Fruit fly (Drosophila melanogaster) whole organism, embryonic: ENCODE measurements around the gene ThrRS.
A peak's percentile ranks its signal among the peaks of the same experiment; 100 is the strongest.

ENCODE experiments used
- CG10147 ChIP-seq: fragments of 200-800 bp; sonication (Bioruptor generic); optimal IDR thresholded peaks from 2 replicates; lab custom pipeline; 2019; ENCODE audit warnings: missing biosample characterization, mild to moderate bottlenecking, missing genetic modification characterization, moderate library complexity
- CG10543 ChIP-seq: fragments of 200-800 bp; sonication (Bioruptor generic); optimal IDR thresholded peaks from 3 replicates; lab custom pipeline; 2017; ENCODE audit warnings: missing biosample characterization, mild to moderate bottlenecking, missing genetic modification characterization, moderate library complexity
- CG11560 ChIP-seq: fragments of 200-800 bp; sonication (Bioruptor generic); IDR thresholded peaks from 3 replicates; pipeline ENCODE4 v1.3.6; 2022; ENCODE audit warnings: missing biosample characterization, missing genetic modification characterization
- CG13624 ChIP-seq: fragments of 200-800 bp; sonication (Bioruptor generic); optimal IDR thresholded peaks from 2 replicates; lab custom pipeline; 2016; ENCODE audit warnings: missing biosample characterization, missing genetic modification characterization
- CG14710 ChIP-seq: fragments of 200-800 bp; sonication (Bioruptor generic); optimal IDR thresholded peaks from 3 replicates; lab custom pipeline; 2019; ENCODE audit warnings: missing biosample characterization, mild to moderate bottlenecking, missing genetic modification characterization, moderate library complexity
- CG15073 ChIP-seq: fragments of 200-800 bp; sonication (Bioruptor generic); optimal IDR thresholded peaks from 2 replicates; lab custom pipeline; 2016; ENCODE audit warnings: missing biosample characterization, missing genetic modification characterization
- CG18599 ChIP-seq: fragments of 200-800 bp; sonication (Bioruptor generic); optimal IDR thresholded peaks from 3 replicates; lab custom pipeline; 2017; ENCODE audit warnings: missing biosample characterization, missing genetic modification characterization, mild to moderate bottlenecking, moderate library complexity, missing genetic modification reagents
- CG2116 ChIP-seq: fragments of 200-800 bp; sonication (Bioruptor generic); optimal IDR thresholded peaks from 3 replicates; lab custom pipeline; 2018; ENCODE audit warnings: missing biosample characterization, mild to moderate bottlenecking, missing genetic modification characterization
- CG2875 ChIP-seq: fragments of 200-800 bp; sonication (Bioruptor generic); optimal IDR thresholded peaks from 2 replicates; lab custom pipeline; 2017; ENCODE audit warnings: missing biosample characterization, mild to moderate bottlenecking, missing genetic modification characterization, missing genetic modification reagents
- CG31441 ChIP-seq: fragments of 200-800 bp; sonication (Bioruptor generic); IDR thresholded peaks from 2 replicates; pipeline ENCODE4 v1.3.6; 2022; ENCODE audit warnings: missing biosample characterization, missing genetic modification characterization
- CG5953 ChIP-seq: fragments of 200-800 bp; sonication (Bioruptor generic); IDR thresholded peaks from 2 replicates; pipeline ENCODE4 v1.3.6; 2022; ENCODE audit warnings: missing biosample characterization, missing genetic modification characterization
- CG8478 ChIP-seq: fragments of >200 bp; optimal IDR thresholded peaks from 2 replicates; lab custom pipeline; 2018
- D ChIP-seq, 2 experiments: fragments of 200-800 bp in 1 of 2; fragments of >200 bp in 1 of 2; sonication (Bioruptor generic) in 1 of 2; optimal IDR thresholded peaks; 2 replicates in 1 of 2; 3 replicates in 1 of 2; lab custom pipeline; 2017; ENCODE audit warnings: mild to moderate bottlenecking in 1 of 2, missing biosample characterization in 1 of 2, missing genetic modification characterization in 1 of 2, missing genetic modification reagents in 1 of 2
- HmgD ChIP-seq: fragments of 200-800 bp; sonication (Bioruptor generic); optimal IDR thresholded peaks from 3 replicates; lab custom pipeline; 2016; ENCODE audit warnings: missing biosample characterization, missing genetic modification characterization
- HmgZ ChIP-seq: fragments of 200-800 bp; sonication (Bioruptor generic); optimal IDR thresholded peaks from 2 replicates; lab custom pipeline; 2018; ENCODE audit warnings: missing biosample characterization, mild to moderate bottlenecking, missing genetic modification characterization
- Hr39 ChIP-seq: fragments of >200 bp; optimal IDR thresholded peaks from 2 replicates; lab custom pipeline; 2017
- Kr ChIP-seq: fragments of 200-800 bp; sonication (Bioruptor generic); optimal IDR thresholded peaks from 2 replicates; lab custom pipeline; 2017; ENCODE audit warnings: missing biosample characterization, mild to moderate bottlenecking, missing genetic modification characterization
- Lpt ChIP-seq: fragments of >200 bp; optimal IDR thresholded peaks from 2 replicates; lab custom pipeline; 2018; ENCODE audit warnings: missing biosample characterization, missing genetic modification characterization
- Mad ChIP-seq: fragments of 200-800 bp; sonication (Bioruptor generic); optimal IDR thresholded peaks from 2 replicates; lab custom pipeline; 2016; ENCODE audit warnings: missing biosample characterization, missing genetic modification characterization
- Mes4 ChIP-seq: fragments of 200-800 bp; sonication (Bioruptor generic); optimal IDR thresholded peaks from 2 replicates; lab custom pipeline; 2016; ENCODE audit warnings: missing biosample characterization, missing genetic modification characterization
- Nf-YC ChIP-seq: fragments of 200-800 bp; optimal IDR thresholded peaks from 3 replicates; lab custom pipeline; 2019; ENCODE audit warnings: missing biosample characterization, mild to moderate bottlenecking, missing genetic modification characterization, moderate library complexity
- Pdp1 ChIP-seq, 2 experiments: fragments of 200-800 bp; sonication (Bioruptor generic); optimal IDR thresholded peaks; 3 replicates each; lab custom pipeline; 2016; ENCODE audit warnings: missing biosample characterization in 2 of 2, missing genetic modification characterization in 2 of 2, mild to moderate bottlenecking in 1 of 2, moderate library complexity in 1 of 2
- Poxn ChIP-seq: fragments of 200-800 bp; sonication (Bioruptor generic); IDR thresholded peaks from 2 replicates; pipeline ENCODE4 v1.3.6; 2022; ENCODE audit warnings: missing biosample characterization, missing genetic modification characterization
- Sox100B ChIP-seq: fragments of 200-800 bp; sonication (Bioruptor generic); optimal IDR thresholded peaks from 3 replicates; lab custom pipeline; 2018; ENCODE audit warnings: missing biosample characterization, mild to moderate bottlenecking, missing genetic modification characterization
- Sox102F ChIP-seq: fragments of 200-800 bp; sonication (Bioruptor generic); optimal IDR thresholded peaks from 2 replicates; lab custom pipeline; 2018; ENCODE audit warnings: missing biosample characterization, mild to moderate bottlenecking, missing genetic modification characterization, moderate library complexity
- Taf1 ChIP-seq: fragments of 200-800 bp; sonication (Bioruptor generic); IDR thresholded peaks from 2 replicates; pipeline ENCODE4 v1.3.6; 2022; ENCODE audit warnings: missing biosample characterization, missing genetic modification characterization
- Trl ChIP-seq, 3 experiments: fragments of >200 bp in 2 of 3; fragments of 200-800 bp in 1 of 3; sonication (Bioruptor generic) in 1 of 3; optimal IDR thresholded peaks; 2 replicates in 1 of 3; 3 replicates in 2 of 3; lab custom pipeline; 2016 to 2017; ENCODE audit warnings: missing biosample characterization in 1 of 3, missing genetic modification characterization in 1 of 3
- ap ChIP-seq: fragments of 200-800 bp; sonication (Bioruptor generic); IDR thresholded peaks from 2 replicates; pipeline ENCODE4 v1.3.6; 2022; ENCODE audit warnings: missing biosample characterization, missing genetic modification characterization
- bbx ChIP-seq: fragments of 200-800 bp; sonication (Bioruptor generic); IDR thresholded peaks from 2 replicates; pipeline ENCODE4 v1.3.6; 2022; ENCODE audit warnings: missing biosample characterization, missing genetic modification characterization; ENCODE audit not compliant: partially characterized antibody
- croc ChIP-seq: fragments of 200-800 bp; sonication (Bioruptor generic); conservative IDR thresholded peaks from 3 replicates; pipeline ENCODE4 v1.3.6; 2022; ENCODE audit warnings: missing biosample characterization, missing genetic modification characterization
- dmrt99B ChIP-seq: fragments of 200-800 bp; sonication (Bioruptor generic); optimal IDR thresholded peaks from 2 replicates; lab custom pipeline; 2018; ENCODE audit warnings: missing biosample characterization, mild to moderate bottlenecking, missing genetic modification characterization, moderate library complexity
- ems ChIP-seq: fragments of 200-800 bp; sonication (Bioruptor generic); optimal IDR thresholded peaks from 3 replicates; lab custom pipeline; 2016; ENCODE audit warnings: missing biosample characterization, missing genetic modification characterization
- ftz-f1 ChIP-seq: fragments of 200-800 bp; sonication (Bioruptor generic); optimal IDR thresholded peaks from 2 replicates; lab custom pipeline; 2016; ENCODE audit warnings: missing biosample characterization, missing genetic modification characterization
- gfzf ChIP-seq: fragments of 200-800 bp; sonication (Bioruptor generic); optimal IDR thresholded peaks from 2 replicates; lab custom pipeline; 2016; ENCODE audit warnings: missing biosample characterization, mild to moderate bottlenecking, missing genetic modification characterization, moderate library complexity
- hkb ChIP-seq, 2 experiments: fragments of 200-800 bp in 1 of 2; fragments of >200 bp in 1 of 2; sonication (Bioruptor generic) in 1 of 2; IDR thresholded peaks in 1 of 2; optimal IDR thresholded peaks in 1 of 2; 2 replicates each; pipeline versions ENCODE4 v1.3.6 to Lab custom; 2017 to 2022; ENCODE audit warnings: missing biosample characterization in 1 of 2, missing genetic modification characterization in 1 of 2
- inv ChIP-seq: fragments of 200-800 bp; sonication (Bioruptor generic); IDR thresholded peaks from 2 replicates; pipeline ENCODE4 v1.3.6; 2022; ENCODE audit warnings: missing biosample characterization, missing genetic modification characterization; ENCODE audit not compliant: partially characterized antibody
- jing ChIP-seq: fragments of 200-800 bp; sonication (Bioruptor generic); optimal IDR thresholded peaks from 2 replicates; lab custom pipeline; 2018; ENCODE audit warnings: missing biosample characterization, mild to moderate bottlenecking, missing genetic modification characterization
- lbe ChIP-seq: fragments of 200-800 bp; sonication (Bioruptor generic); optimal IDR thresholded peaks from 2 replicates; lab custom pipeline; 2016; ENCODE audit warnings: missing biosample characterization, mild to moderate bottlenecking, missing genetic modification characterization
- org-1 ChIP-seq: fragments of 200-800 bp; sonication (Bioruptor generic); optimal IDR thresholded peaks from 2 replicates; lab custom pipeline; 2017; ENCODE audit warnings: missing biosample characterization, missing genetic modification characterization
- pum ChIP-seq: fragments of 200-800 bp; sonication (Bioruptor generic); optimal IDR thresholded peaks from 2 replicates; lab custom pipeline; 2016; ENCODE audit warnings: missing biosample characterization, missing genetic modification characterization
- repo ChIP-seq: fragments of 200-800 bp; sonication (Bioruptor generic); optimal IDR thresholded peaks from 2 replicates; lab custom pipeline; 2016; ENCODE audit warnings: missing biosample characterization, missing genetic modification characterization
- slbo ChIP-seq: fragments of 200-800 bp; sonication (Bioruptor generic); IDR thresholded peaks from 2 replicates; pipeline ENCODE4 v1.3.6; 2022; ENCODE audit warnings: missing biosample characterization, missing genetic modification characterization
- wor ChIP-seq: fragments of 200-800 bp; sonication (Bioruptor generic); IDR thresholded peaks from 2 replicates; pipeline ENCODE4 v1.3.6; 2022; ENCODE audit warnings: missing biosample characterization, missing genetic modification characterization
- zfh1 ChIP-seq: fragments of 200-800 bp; sonication (Bioruptor generic); IDR thresholded peaks from 3 replicates; pipeline ENCODE4 v1.3.6; 2022; ENCODE audit warnings: missing biosample characterization, missing genetic modification characterization

The ThrRS gene

DNA sequence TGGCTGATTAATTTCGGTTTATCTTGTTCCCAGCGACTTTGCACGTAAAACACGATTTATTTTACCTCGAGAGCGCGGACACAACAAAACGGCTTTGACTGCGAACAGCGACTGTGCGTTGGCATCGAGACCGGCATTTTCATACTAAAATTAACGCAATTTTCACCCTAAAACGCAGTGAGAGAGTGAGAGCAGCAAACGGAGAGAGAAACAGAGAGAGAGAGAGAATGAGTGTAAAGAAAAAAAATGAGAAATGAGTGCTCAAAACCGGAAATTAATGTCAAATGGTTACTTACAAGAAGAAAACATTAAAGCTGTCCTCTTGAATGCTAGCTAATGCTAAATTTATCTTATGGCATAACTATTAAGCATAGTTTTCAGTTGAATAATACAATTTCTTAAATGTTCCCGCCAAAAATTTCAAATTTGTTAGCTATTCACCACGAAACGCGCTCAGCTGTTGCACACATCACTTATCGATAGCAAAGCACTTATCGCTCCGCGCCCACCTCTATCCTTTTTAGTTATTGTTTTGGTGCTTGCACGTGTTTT lies 47.6 kb upstream of the ThrRS start, which contains the start of the genes JhI-21, RpL7-like and CG34164 (continued):
- TF ChIP-seq D (optimal IDR thresholded peaks at IDR 0.05; lab: Kevin White, UChicago): no peak
- TF ChIP-seq D (GFP tag; optimal IDR thresholded peaks at IDR 0.05; lab: Kevin White, UChicago): no peak
- TF ChIP-seq gfzf (GFP tag; lab: Kevin White, UChicago): peak; percentile 23
- TF ChIP-seq pum (GFP tag; lab: Kevin White, UChicago): no peak
- no peak for TF ChIP-seq Taf1 (GFP tag; lab: Robert Waterston, UW)
- no peak for TF ChIP-seq repo (GFP tag; lab: Kevin White, UChicago)
- TF ChIP-seq CG11560: no peak
- TF ChIP-seq Mes4: no peak
- TF ChIP-seq CG14710 (tag; lab: Kevin White, UChicago): peak; percentile 61
- TF ChIP-seq CG10147: peak; percentile 28
- no peak for TF ChIP-seq HmgZ (tag; lab: Kevin White, UChicago)
- peak; percentile 11 for TF ChIP-seq Nf-YC (tag; lab: Kevin White, UChicago)
- TF ChIP-seq zfh1 (GFP tag; lab: Robert Waterston, UW): peak; percentile 30; the same call in 1 of the 3 replicates
- TF ChIP-seq bbx (GFP tag; lab: Robert Waterston, UW): peak; percentile 64
- TF ChIP-seq CG2875 (GFP tag; lab: Kevin White, UChicago): no peak
- peak; percentile 69 for TF ChIP-seq lbe (GFP tag; lab: Kevin White, UChicago)
- TF ChIP-seq Lpt: no peak
- TF ChIP-seq slbo: no peak
- no peak; the same call in 1 of the 2 replicates for TF ChIP-seq CG31441 (GFP tag; lab: Robert Waterston, UW)
- no peak for TF ChIP-seq Mad
- TF ChIP-seq CG8478 (lab: Kevin White, UChicago): no peak
- TF ChIP-seq Trl (optimal IDR thresholded peaks at IDR 0.05; lab: Kevin White, UChicago): peak; percentile 96 to 99
- peak; percentile 62 for TF ChIP-seq Trl (GFP tag; optimal IDR thresholded peaks at IDR 0.05; lab: Kevin White, UChicago)
- TF ChIP-seq org-1: no peak
- peak; percentile 93 for TF ChIP-seq CG2116 (GFP tag; lab: Kevin White, UChicago)
- no peak for TF ChIP-seq CG10543 (GFP tag; lab: Kevin White, UChicago)
- no peak for TF ChIP-seq ap (GFP tag; lab: Robert Waterston, UW)
- no peak for TF ChIP-seq HmgD (GFP tag; lab: Kevin White, UChicago)
- TF ChIP-seq Kr (GFP tag; lab: Kevin White, UChicago): no peak
- peak; percentile 12 for TF ChIP-seq CG15073 (GFP tag; lab: Kevin White, UChicago)
- TF ChIP-seq Sox100B (GFP tag; lab: Kevin White, UChicago): no peak
- TF ChIP-seq dmrt99B (tag; lab: Kevin White, UChicago): no peak
- no peak for TF ChIP-seq CG18599
- TF ChIP-seq ems (GFP tag; lab: Kevin White, UChicago): no peak
- no peak for TF ChIP-seq Poxn (GFP tag; lab: Robert Waterston, UW)
- TF ChIP-seq ftz-f1 (GFP tag; lab: Kevin White, UChicago): no peak
- TF ChIP-seq Pdp1 (GFP tag; optimal IDR thresholded peaks at IDR 0.05; lab: Kevin White, UChicago): peak in 1 of 2 experiments; percentile 51
- TF ChIP-seq inv (GFP tag; lab: Robert Waterston, UW): peak; percentile 30; the same call in 1 of the 2 replicates
- TF ChIP-seq croc (GFP tag; lab: Robert Waterston, UW): no peak
- TF ChIP-seq Hr39 (lab: Kevin White, UChicago): no peak
- TF ChIP-seq hkb (optimal IDR thresholded peaks at IDR 0.05; lab: Kevin White, UChicago): no peak
- peak; percentile 31; the same call in 1 of the 2 replicates for TF ChIP-seq hkb (GFP tag; IDR thresholded peaks at IDR 0.05; lab: Robert Waterston, UW)
- no peak for TF ChIP-seq CG5953
- no peak for TF ChIP-seq CG13624 (GFP tag; lab: Kevin White, UChicago)
- TF ChIP-seq Sox102F (GFP tag; lab: Kevin White, UChicago): no peak
- no peak for TF ChIP-seq wor (GFP tag; lab: Robert Waterston, UW)
- TF ChIP-seq jing: no peak
- TF ChIP-seq, all 482 proteins: peak for 100
